Worm (Caenorhabditis elegans) whole organism, late embryonic: ENCODE data around the gene Y66D12A.10.

Experiments used
- Y22D7AL.16 ChIP-seq: sonication (generic microtip); optimal IDR thresholded peaks from 2 replicates; lab custom pipeline; 2016; ENCODE audit warnings: missing genetic modification characterization, missing compliant biosample characterization
- ets-4 ChIP-seq: sonication (generic microtip); optimal IDR thresholded peaks from 2 replicates; lab custom pipeline; 2016; ENCODE audit warnings: missing genetic modification characterization, missing compliant biosample characterization
- eyg-1 ChIP-seq: sonication (generic microtip); optimal IDR thresholded peaks from 2 replicates; lab custom pipeline; 2016; ENCODE audit warnings: missing genotype, missing genetic modification characterization, missing compliant biosample characterization

ce11 chrIII:11534624-11535079 is 31.0 kb upstream of the Y66D12A.10 start, which contains the start of gene nrps-1:
- no peak for TF ChIP-seq eyg-1
- no peak for TF ChIP-seq Y22D7AL.16 (tag; lab: Kevin White, UChicago)
- no peak for TF ChIP-seq ets-4 (tag; lab: Kevin White, UChicago)
